Worm (Caenorhabditis elegans): ENCODE data around the gene josd-1.

Gene josd-1

DNA sequence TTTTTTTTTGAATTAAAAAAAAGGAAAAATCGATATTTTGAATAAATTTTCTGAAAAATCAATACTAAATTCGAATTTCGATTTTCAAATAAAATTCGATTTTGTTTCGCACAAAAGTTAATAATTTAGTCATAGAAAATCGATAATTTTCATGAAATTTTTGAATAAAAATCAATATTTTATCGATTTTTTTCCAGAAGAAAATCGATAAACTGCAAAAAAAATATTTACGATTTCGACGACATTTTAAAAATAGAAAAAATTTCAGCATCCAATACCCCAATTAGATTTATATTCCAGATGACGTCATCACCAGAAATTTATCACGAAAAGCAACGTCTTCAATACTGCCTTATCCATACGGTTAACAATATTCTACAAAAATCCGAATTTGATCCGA is at the start of gene josd-1:
TSS of gene josd-1 (plus strand) at position 301 of the 400 bp plus-strand sequence.
- TF ChIP-seq unc-62 (GFP tag; optimal IDR thresholded peaks at IDR 0.05), result no peak

DNA sequence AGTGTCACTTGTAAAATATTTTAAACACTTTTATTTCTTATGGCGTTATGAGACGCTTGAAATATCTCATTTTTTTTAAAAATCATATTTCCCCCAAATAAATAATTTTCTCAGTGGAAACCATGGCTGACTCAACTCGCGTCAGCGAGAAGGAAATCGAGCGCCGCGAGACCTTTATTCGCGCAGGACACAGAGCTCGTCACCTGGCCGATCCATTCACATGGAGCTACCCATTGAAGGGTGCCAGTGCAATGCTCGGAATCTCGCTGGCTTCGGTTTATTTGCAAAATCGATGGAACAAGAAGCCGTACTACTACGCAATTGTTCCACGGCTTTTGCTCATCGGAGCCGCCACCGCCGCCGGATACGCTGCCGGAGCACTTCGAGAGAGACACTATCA is 49.7 kb upstream of the josd-1 start, which contains the start of gene nduc-2:
TSS of gene nduc-2 (plus strand) at position 113 of the 400 bp plus-strand sequence.
- no peak for TF ChIP-seq unc-62 (GFP tag; optimal IDR thresholded peaks at IDR 0.05)

DNA sequence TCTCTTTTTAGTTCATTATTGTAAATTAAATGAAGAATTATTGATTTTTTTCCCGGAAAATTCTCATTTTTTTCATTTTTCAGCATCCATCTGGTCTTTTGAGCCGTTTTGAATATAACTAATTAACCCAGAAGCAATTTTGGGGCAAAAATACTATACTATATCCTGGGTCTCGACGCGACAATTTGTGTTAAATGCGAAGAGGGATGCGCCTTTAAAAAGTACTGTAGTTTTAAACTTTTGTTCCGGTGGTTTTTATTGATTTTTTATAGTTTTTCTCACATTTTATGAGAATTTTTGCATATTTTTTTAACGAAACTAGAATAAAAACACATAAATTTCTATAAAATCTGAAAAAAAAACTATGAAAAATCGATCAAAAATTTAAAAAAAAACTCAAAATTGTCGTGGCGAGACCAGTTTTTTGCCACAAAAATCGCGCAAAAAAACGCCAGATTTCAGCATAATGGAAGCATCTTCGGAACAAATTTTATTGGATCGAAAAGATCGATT is 48.4 kb upstream of the josd-1 start, which contains the start of gene tbcc-1:
TSS of gene tbcc-1 (plus strand) at position 463 of the 513 bp plus-strand sequence.
- no peak for TF ChIP-seq unc-62 (GFP tag; optimal IDR thresholded peaks at IDR 0.05)

- no peak for TF ChIP-seq unc-62 (GFP tag; optimal IDR thresholded peaks at IDR 0.05)
Observed at ce11 chrIII:2794057-2794456, 42.4 kb upstream of the josd-1 start.

ce11 chrIII:2795442-2796023 is 40.9 kb upstream of the josd-1 start:
- no peak for TF ChIP-seq unc-62 (GFP tag; optimal IDR thresholded peaks at IDR 0.05)

- TF ChIP-seq unc-62 (GFP tag; optimal IDR thresholded peaks at IDR 0.05), result no peak
Observed at ce11 chrIII:2800743-2801142, 35.7 kb upstream of the josd-1 start.

DNA sequence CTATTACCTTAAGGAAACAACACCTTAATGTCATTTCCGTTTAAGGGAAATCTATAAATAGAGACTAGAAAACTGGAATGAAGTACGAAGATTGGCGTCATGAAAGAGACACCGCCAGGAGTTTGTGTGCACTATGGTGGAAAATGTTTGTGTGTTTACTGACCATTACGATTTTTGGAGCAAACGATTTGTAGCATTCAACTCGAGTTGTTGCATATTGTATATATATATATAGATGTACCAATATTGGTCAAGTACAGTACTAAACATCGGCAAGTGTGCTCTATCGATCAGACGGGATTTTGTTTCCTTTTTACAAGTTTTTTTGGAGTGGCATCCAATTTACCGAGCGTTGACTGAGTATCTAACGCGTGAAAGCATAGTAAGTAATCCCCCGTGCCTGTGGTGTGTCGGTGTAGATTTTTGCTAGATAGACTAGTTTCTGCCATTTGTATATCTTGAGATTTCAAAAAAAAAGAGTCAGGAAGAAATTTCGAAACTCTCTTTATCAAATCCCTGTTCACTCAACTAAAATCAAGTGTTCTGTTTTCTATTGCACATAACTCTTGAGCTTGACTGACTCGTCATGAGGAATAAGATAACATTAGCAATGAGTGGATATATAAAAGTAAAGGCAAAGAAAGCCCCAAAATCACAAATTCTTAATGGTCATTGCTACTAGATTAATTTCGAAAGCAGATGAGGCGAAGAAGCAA is 34.5 kb upstream of the josd-1 start, which contains the start of the genes twk-45 and Y71H2AM.25:
TSS of gene twk-45 (minus strand) at position 101 of the 716 bp plus-strand sequence.
TSS of gene Y71H2AM.25 (plus strand) at position 666 of the 716 bp plus-strand sequence.
- TF ChIP-seq unc-62 (GFP tag; optimal IDR thresholded peaks at IDR 0.05), result no peak

- TF ChIP-seq unc-62 (GFP tag; optimal IDR thresholded peaks at IDR 0.05), result no peak
Observed at ce11 chrIII:2804461-2804860, 32.0 kb upstream of the josd-1 start.

- TF ChIP-seq unc-62 (GFP tag; optimal IDR thresholded peaks at IDR 0.05), result no peak
Observed at ce11 chrIII:2805084-2805483, 31.4 kb upstream of the josd-1 start, which contains the start of gene Y71H2AM.3. TSS of gene Y71H2AM.3 (plus strand) at chrIII:2805430.

ce11 chrIII:2811410-2811809 is 25.0 kb upstream of the josd-1 start:
- TF ChIP-seq unc-62 (GFP tag; optimal IDR thresholded peaks at IDR 0.05), result no peak

DNA sequence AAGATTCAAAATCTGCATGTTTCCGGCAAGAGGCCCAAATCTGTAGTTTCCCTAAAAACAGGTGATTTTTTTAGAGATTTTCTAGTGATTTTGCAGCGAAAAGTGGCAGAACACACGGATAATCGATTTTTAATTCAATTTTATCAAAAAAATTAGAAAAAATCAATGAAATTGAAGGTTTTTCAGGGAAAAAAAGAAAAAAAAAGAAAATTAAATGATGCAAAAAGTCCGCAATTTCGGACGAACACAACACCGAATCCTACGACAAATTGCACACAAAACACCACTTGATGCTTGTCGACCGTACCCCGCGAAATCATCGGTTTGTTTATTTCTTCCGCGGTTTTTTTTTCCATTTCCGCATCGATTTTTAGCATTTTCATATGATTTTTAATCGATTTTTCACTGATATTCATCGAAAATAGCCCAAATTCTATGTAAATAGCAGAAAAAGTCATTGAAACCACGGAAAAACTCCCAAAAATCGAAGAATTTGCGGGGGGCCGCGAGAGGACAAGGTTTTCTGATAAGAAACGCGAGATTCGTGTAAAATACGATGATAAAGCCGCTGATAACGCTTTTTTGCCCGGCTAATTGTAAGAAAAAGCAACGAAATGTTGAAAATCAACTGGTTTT is 21.4 kb upstream of the josd-1 start, which contains the start of gene tufm-1:
TSS of gene tufm-1 (minus strand) at position 51 of the 636 bp plus-strand sequence.
- no peak for TF ChIP-seq unc-62 (GFP tag; optimal IDR thresholded peaks at IDR 0.05)

DNA sequence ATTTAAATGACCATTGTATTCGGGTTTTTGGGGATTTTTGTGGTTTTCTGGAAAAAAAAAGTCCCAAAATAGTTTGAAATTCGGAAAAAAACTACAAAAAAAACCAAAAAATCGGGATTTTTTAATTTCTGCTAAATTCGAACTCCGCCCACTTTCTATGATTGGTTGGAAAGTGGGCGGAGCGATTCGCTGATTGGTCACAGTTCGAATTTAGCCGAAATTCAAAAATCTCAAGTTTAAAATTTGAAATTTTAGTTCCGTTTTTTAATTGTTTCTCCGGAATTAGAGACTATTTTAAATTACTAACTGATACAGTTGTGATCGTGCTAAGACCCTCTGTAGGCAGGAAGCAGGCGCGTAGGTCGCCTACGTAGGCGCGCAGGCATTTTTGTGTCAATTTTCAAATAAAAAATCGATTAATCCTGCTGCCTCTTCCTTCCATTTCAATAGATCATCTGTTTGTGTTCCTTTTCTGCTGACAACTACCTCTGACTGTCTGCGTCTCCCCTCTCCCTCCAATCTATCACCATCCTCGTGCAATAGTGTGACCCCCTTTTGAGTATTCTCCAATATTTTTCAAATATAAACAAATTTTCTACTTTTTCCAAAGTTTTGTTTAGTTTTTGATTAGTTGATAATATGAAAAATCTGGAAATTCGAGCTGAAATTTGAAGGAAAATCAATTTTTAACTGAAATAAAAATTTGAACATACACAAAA is 20.1 kb upstream of the josd-1 start:
- TF ChIP-seq unc-62 (GFP tag; optimal IDR thresholded peaks at IDR 0.05), result no peak

DNA sequence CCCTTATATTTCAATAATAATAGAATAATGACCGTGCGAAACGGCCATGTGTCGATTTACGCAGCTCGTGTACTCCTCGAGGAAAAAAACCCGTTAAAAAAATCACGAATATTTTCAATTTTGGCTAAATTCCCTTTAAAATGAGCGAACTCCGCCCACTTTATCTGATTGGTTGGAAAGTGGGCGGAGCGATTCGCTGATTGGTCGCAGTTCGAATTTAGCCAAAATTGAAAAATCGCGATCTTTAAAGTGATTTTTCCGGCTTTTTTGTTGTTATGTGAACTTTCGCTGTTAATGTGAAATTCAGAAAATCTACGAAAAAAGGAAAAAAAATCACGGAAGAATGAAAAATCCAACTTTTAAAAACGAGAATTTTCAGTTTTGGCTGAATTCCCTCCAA is 18.6 kb upstream of the josd-1 start:
- TF ChIP-seq unc-62 (GFP tag; optimal IDR thresholded peaks at IDR 0.05), result no peak

DNA sequence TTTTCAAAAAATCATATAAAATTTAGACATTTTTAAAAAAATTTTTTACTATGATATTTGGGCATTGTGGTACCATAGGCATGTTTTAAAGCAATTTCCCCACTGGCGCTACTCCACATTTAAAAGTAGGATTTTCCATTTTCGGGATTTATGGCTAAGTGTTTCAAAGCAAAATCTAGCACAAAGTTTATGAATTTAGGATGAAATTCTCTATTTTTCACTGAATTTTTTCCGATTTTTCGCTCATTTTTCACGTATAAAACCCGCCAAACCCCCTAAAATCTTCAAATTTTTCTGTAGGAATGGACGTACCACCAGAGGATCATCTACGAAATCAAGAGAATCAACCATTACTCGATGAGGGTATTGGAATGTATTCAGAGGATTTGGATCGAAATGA is 17.5 kb upstream of the josd-1 start, which contains the start of gene pipp-4P:
TSS of gene pipp-4P (plus strand) at position 301 of the 400 bp plus-strand sequence.
- no peak for TF ChIP-seq unc-62 (GFP tag; optimal IDR thresholded peaks at IDR 0.05)

ce11 chrIII:2826770-2827169 is 9.7 kb upstream of the josd-1 start, which contains the start of gene Y71H2AM.1:
TSS of gene Y71H2AM.1 (plus strand) at chrIII:2827070.
- no peak for TF ChIP-seq unc-62 (GFP tag; optimal IDR thresholded peaks at IDR 0.05)

Data from whole organism, dauer.